Worm (Caenorhabditis elegans) whole organism, dauer: ENCODE data around the gene scl-10.

Experiments used
- unc-62 ChIP-seq: sonication (generic microtip); optimal IDR thresholded peaks from 2 replicates; lab custom pipeline; 2017; ENCODE audit warnings: missing biosample characterization, missing genetic modification reagents, missing genetic modification characterization

Gene scl-10

DNA sequence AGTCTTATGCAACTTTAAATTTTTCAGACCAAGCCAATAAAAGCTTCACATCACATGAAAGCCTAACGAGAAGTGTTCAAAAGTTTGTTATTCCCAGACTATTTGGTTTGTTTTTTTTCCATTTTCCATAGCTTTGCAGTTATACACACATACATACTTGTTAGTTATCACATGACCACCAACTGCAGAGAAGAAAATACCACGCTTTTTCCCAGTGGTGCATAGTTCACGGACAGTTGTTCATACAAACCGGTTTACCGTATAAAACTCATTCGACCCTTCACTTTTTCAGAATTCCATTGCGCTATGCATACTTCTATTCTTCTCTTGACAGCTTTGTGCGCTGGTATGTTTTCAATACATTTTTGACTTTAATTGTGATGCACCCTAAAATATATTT, 15.5 kb downstream of the scl-10 start, which contains the start of gene scl-5:
Gene scl-5 (plus strand): TSS at position 301 of the 400 bp plus-strand sequence.
- no peak for TF ChIP-seq unc-62 (GFP tag; lab: Kevin White, UChicago)

DNA sequence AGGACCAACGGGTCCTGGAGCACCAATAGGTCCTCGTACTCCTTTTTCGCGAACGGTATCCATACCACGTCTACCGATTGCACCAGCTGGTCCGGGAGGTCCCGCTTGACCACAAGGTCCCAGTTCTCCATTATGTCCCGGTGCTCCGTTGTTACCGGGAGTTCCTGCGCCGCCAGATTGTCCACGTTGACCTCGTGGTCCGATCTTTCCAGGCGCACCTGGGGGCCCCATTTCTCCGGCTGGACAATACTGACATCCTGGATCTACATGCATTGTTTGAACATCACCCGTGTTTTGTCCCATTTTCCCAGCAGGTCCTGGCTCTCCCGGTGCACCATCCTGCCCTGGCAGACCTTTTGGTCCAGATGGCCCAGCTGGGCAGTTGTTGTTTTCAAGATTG, 17.8 kb downstream of the scl-10 start:
- TF ChIP-seq unc-62 (GFP tag; lab: Kevin White, UChicago), result no peak

DNA sequence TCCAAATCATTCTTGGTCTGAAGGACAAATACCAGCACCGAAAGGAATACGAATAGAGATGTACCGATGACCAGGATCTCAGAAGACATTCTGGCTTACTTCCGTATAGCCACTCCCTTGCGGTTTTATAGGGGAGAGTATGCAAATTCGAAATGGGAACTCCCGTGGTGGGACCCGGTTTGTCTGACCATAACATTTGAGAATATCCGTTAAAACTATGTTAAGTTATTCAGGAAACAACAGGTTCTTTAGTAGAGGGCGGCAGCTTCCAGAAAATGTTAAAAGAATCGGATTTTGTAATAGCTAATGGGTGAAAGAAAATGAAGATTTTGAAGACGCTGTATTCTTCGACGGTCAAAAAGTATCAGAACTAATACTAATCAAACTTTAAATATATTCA, 18.9 kb downstream of the scl-10 start, which contains the start of gene col-131:
Gene col-131 (minus strand): TSS at position 101 of the 400 bp plus-strand sequence.
- no peak for TF ChIP-seq unc-62 (GFP tag; lab: Kevin White, UChicago)

DNA sequence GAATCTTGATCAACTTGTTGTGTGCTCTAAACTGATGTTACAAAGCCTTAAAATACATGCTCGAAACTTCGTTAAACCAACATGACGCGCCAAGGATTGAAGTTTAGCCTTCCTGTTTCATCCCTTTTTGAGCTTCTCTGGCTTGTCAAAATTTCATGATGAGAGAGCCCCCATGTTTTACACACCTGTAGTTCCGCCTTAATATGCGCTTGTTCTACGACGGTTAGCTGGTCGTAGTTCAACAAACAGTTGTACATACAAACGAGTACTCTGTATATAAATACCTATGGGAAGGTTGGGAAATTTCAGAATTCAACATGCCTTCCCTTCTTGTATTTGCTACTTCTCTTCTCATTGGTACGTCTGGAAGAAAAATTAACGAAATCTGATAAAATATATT, 20.2 kb downstream of the scl-10 start, which contains the start of gene scl-6:
Gene scl-6 (plus strand): TSS at position 301 of the 400 bp plus-strand sequence.
- TF ChIP-seq unc-62 (GFP tag; lab: Kevin White, UChicago), result no peak

DNA sequence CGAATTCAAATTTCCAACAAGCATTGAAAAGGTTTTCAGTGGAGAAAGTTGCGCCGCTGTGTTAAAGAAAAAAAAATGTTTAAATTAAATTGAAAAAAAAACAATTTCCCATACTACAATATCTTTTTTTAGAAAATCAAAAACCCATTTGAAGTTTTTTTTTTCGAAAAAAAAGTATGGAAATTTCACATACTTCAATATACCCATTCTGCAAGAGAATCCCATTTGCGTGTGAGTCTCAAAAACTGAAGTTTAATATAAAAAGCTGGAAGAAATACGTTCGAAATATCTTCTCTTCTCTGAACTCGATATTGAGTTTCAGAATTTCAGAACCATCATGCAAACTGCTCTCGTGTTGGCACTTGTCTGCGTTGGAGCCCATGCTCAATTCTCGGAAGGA, 21.9 kb downstream of the scl-10 start, which contains the start of gene scl-7:
Gene scl-7 (plus strand): TSS at position 301 of the 400 bp plus-strand sequence.
- no peak for TF ChIP-seq unc-62 (GFP tag; lab: Kevin White, UChicago)

DNA sequence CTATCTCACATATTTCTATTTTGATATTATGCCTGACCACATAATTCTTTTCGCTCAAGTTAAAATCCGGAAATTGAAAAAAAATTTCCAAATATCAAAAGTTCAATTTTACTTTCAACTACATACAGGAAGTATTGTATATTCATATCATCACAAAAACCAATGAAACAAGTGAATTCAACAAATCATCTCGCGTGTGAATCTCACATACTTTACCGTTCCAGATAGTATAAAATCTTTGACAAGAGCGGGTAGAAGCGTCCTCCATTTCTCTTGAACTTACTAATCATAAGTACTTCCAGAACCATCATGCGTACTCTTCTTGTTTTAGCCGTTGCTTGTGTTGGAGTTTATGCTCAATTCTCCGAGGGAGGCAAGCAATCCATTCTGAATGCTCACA, 23.2 kb downstream of the scl-10 start, which contains the start of gene scl-8:
Gene scl-8 (plus strand): TSS at position 301 of the 400 bp plus-strand sequence.
- TF ChIP-seq unc-62 (GFP tag; lab: Kevin White, UChicago), result no peak

DNA sequence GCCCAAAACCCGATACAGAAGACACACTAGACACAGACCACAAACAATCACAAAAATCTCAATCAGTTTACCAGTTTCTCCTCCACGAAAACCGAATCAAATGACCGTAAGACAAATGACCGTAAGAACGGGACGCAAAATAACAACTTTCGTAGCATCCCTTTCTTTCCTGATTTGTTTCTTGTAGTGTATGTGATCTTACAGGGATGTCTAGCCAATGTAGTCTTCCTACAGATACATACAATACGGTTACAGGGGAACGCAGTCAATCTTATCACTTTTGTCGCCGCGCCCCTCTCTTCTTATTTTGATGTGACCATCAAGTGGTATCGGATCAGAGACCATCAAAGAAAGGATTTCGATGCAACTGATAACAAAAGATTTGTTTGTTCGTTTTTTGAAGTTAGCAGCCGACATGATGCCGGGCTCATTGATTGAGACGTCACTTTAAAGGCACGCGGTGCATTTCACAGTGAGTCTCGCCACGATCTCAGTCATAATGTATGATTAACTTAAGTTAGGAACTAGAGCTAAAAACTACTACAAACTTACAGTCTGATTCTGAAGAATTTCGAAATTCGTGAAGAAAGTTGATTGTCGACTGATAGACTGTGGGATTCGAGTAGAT, 27.5 kb downstream of the scl-10 start:
- TF ChIP-seq unc-62 (GFP tag; lab: Kevin White, UChicago), result no peak

DNA sequence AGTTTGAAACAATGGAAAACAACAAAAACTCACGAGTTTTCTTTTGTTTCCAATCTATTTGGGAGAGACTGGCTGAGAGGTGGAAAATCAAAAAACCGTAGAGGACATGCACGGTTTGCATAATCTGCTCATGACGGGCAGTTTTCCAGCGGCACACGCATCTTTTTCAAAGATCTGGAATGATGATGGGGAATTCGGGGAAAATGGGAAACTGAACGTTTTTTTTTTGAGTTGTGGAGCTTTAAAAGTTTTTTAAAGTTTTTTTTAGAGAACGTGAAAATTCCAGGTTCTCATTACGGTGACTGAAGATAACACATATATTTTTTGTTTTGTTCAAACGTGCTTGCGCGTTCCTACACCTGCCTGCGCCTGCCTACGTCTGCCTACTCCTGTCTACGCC, 28.4 kb downstream of the scl-10 start, which contains the start of gene C39E9.7:
Gene C39E9.7 (minus strand): TSS at position 101 of the 400 bp plus-strand sequence.
- TF ChIP-seq unc-62 (GFP tag; lab: Kevin White, UChicago), result no peak

DNA sequence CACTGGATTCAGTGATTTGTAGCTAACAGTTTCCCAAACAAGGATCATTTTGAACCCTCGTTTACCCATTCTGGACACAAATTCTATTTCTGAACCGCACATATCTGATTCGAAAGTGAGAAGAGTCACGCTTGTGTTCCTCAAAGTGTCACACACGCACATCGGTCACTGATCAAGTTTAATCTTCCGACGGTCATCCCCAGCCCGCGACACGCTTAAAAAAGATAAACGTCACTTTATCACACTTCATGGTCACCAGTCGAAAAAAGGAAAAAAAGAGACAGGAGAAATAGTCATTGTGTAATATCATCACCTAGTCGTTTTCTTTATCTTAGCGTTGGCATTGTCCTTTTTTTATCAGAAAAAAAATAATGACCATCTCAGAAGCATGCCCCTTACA, 29.4 kb downstream of the scl-10 start:
- no peak for TF ChIP-seq unc-62 (GFP tag; lab: Kevin White, UChicago)

DNA sequence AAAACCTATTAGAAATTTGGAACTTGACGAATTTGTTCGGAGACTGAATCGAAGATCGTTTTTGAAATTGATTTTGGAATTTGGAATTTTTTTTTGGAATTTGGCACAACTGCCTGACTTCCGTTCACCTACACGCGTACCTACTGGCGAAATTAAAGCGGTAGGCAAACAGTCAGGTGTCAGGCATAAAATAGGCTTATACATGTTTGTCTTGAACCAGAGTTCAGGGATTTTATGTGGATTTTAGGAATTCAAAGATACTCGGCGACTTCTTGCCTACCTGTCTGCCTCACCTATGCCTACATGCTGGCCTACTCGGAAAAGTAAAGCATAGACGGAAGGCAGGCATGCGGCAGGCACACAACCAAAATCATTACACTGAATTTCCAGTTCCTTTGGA, 30.1 kb downstream of the scl-10 start:
- no peak for TF ChIP-seq unc-62 (GFP tag; lab: Kevin White, UChicago)

DNA sequence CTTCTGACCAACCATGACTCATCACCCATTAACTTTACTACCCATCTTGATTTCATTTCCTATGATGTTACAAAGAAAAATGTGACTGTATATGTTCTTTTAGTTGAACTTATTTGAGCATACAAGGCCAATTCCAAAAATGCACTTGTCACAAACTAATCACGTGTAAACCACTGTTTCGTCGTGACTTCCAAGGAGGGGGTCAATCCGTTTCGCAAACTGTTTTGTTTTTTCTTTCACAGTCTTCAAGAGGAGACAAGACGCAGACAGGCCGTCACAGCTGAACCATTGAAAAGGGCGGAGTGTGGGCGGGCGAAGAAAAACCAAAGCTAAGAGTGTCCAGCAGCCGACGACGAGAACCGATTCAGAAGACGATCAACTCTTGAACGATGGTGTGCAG, 30.9 kb downstream of the scl-10 start, which contains the start of gene C39E9.8:
Gene C39E9.8 (plus strand): TSS at position 328 of the 400 bp plus-strand sequence.
- no peak for TF ChIP-seq unc-62 (GFP tag; lab: Kevin White, UChicago)

DNA sequence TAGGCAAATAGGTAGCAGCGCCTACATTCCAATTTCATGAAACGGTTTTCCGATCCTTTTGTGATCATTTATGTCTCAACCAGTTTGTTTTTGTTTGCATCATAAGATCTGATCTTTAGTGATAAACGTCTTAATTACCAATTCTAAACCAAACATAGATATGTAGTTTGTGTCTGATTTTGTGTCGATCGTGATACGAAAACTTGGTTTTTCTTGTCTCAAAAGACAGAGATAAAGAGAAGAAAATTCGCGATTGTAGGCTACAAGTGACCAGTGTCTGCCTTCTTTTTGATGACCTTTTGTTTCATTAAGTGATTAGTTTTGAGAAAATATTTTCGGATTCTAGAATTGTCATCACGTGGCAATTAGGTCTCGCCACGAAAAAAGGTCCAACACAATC, 31.9 kb downstream of the scl-10 start:
- TF ChIP-seq unc-62 (GFP tag; lab: Kevin White, UChicago), result no peak

DNA sequence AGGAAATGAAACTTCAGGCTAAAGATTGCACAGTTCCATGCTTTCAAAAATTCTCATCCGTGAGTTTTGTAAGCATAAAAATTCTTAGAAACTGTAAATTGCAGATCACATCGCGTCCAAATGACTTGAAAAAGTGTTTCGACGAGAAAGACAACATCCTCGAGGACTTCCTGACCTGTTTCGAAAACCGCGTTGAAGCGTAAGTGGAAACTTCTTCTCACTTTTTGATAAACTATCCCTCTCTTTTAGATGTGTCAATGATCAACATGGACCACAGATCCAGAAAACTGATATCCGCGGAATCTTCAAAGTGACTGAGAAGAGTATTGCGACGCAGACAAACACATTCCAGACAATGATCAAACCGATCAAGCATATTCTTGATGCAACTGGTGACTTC, 32.6 kb downstream of the scl-10 start:
- TF ChIP-seq unc-62 (GFP tag; lab: Kevin White, UChicago), result no peak

DNA sequence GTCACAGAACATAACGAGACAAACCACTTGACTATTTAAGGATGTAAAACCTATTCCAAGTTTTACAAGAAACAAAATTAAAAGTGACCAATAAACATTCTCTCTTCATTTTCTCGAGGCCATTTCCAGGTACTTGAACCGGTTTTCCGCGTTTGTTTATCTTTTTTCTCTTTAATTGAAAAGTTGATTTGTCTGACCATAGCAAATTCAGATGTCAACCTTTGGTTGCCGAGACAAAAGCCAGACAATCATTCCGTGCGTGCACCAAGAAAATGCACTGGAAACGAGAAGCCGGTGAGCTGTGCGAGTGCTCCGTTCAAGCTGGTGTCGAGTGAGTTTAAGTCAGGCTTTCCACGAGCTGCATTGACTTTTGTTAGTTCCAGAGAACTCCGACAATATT, 33.8 kb downstream of the scl-10 start:
- TF ChIP-seq unc-62 (GFP tag; lab: Kevin White, UChicago), result no peak

DNA sequence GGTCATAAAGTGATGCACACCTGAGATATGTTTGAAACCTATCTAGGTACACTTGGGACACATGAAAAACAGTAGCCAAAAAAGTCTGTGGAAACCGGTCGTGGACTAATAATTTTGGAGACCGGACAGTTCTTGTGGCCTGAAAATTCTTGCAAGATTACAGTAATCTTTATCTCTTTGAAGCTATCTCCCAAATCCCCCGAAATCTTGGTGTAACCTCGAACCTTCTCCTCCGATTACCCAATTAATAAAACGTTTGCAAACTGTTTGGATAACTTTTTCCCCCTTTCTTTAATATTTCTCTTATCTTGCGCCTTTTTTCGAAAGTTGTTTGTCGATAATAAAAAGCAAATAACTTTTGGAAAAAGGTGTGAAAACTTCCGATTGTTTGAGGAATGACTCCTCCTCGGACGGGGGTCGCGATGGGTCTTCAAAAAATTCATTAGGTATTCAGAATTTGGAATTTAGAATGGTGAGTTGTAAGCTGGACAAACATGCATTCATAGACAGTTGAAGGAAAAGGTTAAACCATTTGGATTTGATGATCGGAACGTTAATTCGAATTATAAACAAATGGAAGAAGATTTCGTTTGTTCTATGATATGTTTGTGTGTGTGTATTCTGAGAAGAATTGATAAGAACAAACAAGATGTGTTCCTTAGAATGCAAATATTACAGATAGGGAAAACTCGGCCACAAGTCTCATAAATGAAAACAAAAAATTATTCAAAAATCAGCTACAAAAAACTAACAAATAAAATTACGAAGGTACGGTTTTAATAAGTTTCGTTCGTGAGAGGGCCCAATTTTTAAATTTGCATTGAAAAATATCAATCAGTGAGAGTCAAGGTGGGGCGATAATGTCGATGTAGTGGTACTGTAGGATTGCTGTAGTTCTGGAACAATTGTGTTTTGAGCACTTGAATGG, 34.8 kb downstream of the scl-10 start:
- no peak for TF ChIP-seq unc-62 (GFP tag; lab: Kevin White, UChicago)

DNA sequence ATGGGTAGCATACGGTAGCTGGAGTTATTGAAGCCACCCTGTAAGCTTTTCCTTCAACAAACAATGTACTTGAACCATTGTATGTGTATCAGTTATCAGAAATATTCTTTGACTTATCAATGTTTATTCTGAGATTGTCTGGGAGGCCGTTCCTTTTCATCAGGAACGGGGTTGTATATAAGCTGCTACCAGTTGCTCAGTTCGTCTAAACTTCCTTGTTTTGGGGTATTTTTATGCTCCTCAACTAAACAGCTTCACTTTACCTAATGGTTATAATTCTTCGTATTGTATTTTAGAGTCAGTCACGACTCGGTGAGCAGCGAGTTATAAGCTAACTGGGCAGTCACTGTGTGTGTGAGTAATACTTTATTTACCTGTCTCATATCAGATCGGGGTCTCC, 37.4 kb downstream of the scl-10 start:
- TF ChIP-seq unc-62 (GFP tag; lab: Kevin White, UChicago), result no peak
